Fruit fly (Drosophila melanogaster) whole organism, embryonic: ENCODE data around the gene CG7728.

Experiments used
- Ada2b ChIP-seq: fragments of 200-800 bp; sonication (Bioruptor generic); IDR thresholded peaks from 2 replicates; pipeline ENCODE4 v1.3.6; 2022; ENCODE audit warnings: missing biosample characterization, missing genetic modification characterization
- Antp ChIP-seq: fragments of 200-800 bp; sonication (Bioruptor generic); optimal IDR thresholded peaks from 3 replicates; lab custom pipeline; 2016; ENCODE audit warnings: missing biosample characterization, missing genetic modification characterization
- B-H1 ChIP-seq: fragments of 200-800 bp; sonication (Bioruptor generic); IDR thresholded peaks from 3 replicates; pipeline ENCODE4 v1.3.6; 2022; ENCODE audit warnings: missing biosample characterization, missing genetic modification characterization
- Blimp-1 ChIP-seq: fragments of 200-800 bp; sonication (Bioruptor generic); optimal IDR thresholded peaks from 3 replicates; lab custom pipeline; 2018; ENCODE audit warnings: missing biosample characterization, missing genetic modification characterization, mild to moderate bottlenecking, moderate library complexity, missing genetic modification reagents
- CG10209 ChIP-seq: fragments of 200-800 bp; sonication (Bioruptor generic); optimal IDR thresholded peaks from 3 replicates; lab custom pipeline; 2017; ENCODE audit warnings: missing biosample characterization, mild to moderate bottlenecking, missing genetic modification characterization, missing genetic modification reagents
- CG10979 ChIP-seq: fragments of 200-800 bp; sonication (Bioruptor generic); optimal IDR thresholded peaks from 2 replicates; lab custom pipeline; 2018; ENCODE audit warnings: missing biosample characterization, mild to moderate bottlenecking, missing genetic modification characterization, moderate library complexity
- CG11695 ChIP-seq: fragments of 200-800 bp; sonication (Bioruptor generic); IDR thresholded peaks from 3 replicates; pipeline ENCODE4 v1.3.6; 2022; ENCODE audit warnings: missing biosample characterization, missing genetic modification characterization
- CG12744 ChIP-seq: fragments of 200-800 bp; sonication (Bioruptor generic); optimal IDR thresholded peaks from 2 replicates; lab custom pipeline; 2016; ENCODE audit warnings: missing biosample characterization, missing genetic modification characterization
- CG16779 ChIP-seq: fragments of 200-800 bp; sonication (Bioruptor generic); IDR thresholded peaks from 2 replicates; pipeline ENCODE4 v1.3.6; 2022; ENCODE audit warnings: missing biosample characterization, missing genetic modification characterization
- CG18262 ChIP-seq: fragments of 200-800 bp; optimal IDR thresholded peaks from 3 replicates; lab custom pipeline; 2019; ENCODE audit warnings: missing biosample characterization, mild to moderate bottlenecking, missing genetic modification characterization, moderate library complexity
- CG2678 ChIP-seq: fragments of 200-800 bp; sonication (Bioruptor generic); optimal IDR thresholded peaks from 3 replicates; lab custom pipeline; 2019; ENCODE audit warnings: missing biosample characterization, mild to moderate bottlenecking, missing genetic modification characterization, moderate library complexity
- CG3065 ChIP-seq: fragments of 200-800 bp; sonication (Bioruptor generic); optimal IDR thresholded peaks from 2 replicates; lab custom pipeline; 2016; ENCODE audit warnings: missing biosample characterization, missing genetic modification characterization
- CG31365 ChIP-seq: fragments of 200-800 bp; sonication (Bioruptor generic); optimal IDR thresholded peaks from 2 replicates; lab custom pipeline; 2018; ENCODE audit warnings: missing biosample characterization, mild to moderate bottlenecking, missing genetic modification characterization
- CG3838 ChIP-seq: fragments of 200-800 bp; sonication (Bioruptor generic); optimal IDR thresholded peaks from 3 replicates; lab custom pipeline; 2016; ENCODE audit warnings: missing biosample characterization, missing genetic modification characterization
- CG5953 ChIP-seq: fragments of 200-800 bp; sonication (Bioruptor generic); IDR thresholded peaks from 2 replicates; pipeline ENCODE4 v1.3.6; 2022; ENCODE audit warnings: missing biosample characterization, missing genetic modification characterization
- CG6254 ChIP-seq: fragments of 200-800 bp; sonication (Bioruptor generic); optimal IDR thresholded peaks from 3 replicates; lab custom pipeline; 2017; ENCODE audit warnings: mild to moderate bottlenecking, missing biosample characterization, missing genetic modification reagents, missing genetic modification characterization
- CG7372 ChIP-seq: fragments of 200-800 bp; sonication (Bioruptor generic); IDR thresholded peaks from 2 replicates; pipeline ENCODE4 v1.3.6; 2022; ENCODE audit warnings: missing biosample characterization, missing genetic modification characterization
- CG7963 ChIP-seq: fragments of 200-800 bp; sonication (Bioruptor generic); IDR thresholded peaks from 3 replicates; pipeline ENCODE4 v1.3.6; 2022; ENCODE audit warnings: missing biosample characterization, missing genetic modification characterization; ENCODE audit not compliant: partially characterized antibody
- CG8089 ChIP-seq: fragments of 200-800 bp; sonication (Bioruptor generic); optimal IDR thresholded peaks from 3 replicates; lab custom pipeline; 2016; ENCODE audit warnings: missing biosample characterization, missing genetic modification characterization
- CG8281 ChIP-seq: fragments of 200-800 bp; sonication (Bioruptor generic); optimal IDR thresholded peaks from 2 replicates; lab custom pipeline; 2018; ENCODE audit warnings: missing biosample characterization, mild to moderate bottlenecking, missing genetic modification characterization, moderate library complexity
- CG8944 ChIP-seq: fragments of 200-800 bp; sonication (Bioruptor generic); optimal IDR thresholded peaks from 3 replicates; lab custom pipeline; 2016; ENCODE audit warnings: missing biosample characterization, missing genetic modification characterization
- Doc3 ChIP-seq: fragments of 200-800 bp; sonication (Bioruptor generic); IDR thresholded peaks from 3 replicates; pipeline ENCODE4 v1.3.6; 2022; ENCODE audit warnings: missing biosample characterization, missing genetic modification characterization; ENCODE audit not compliant: partially characterized antibody
- Fer3 ChIP-seq: fragments of 200-800 bp; sonication (Bioruptor generic); optimal IDR thresholded peaks from 2 replicates; lab custom pipeline; 2018; ENCODE audit warnings: missing biosample characterization, mild to moderate bottlenecking, missing genetic modification characterization, moderate library complexity
- H15 ChIP-seq: fragments of 200-800 bp; sonication (Bioruptor generic); IDR thresholded peaks from 3 replicates; pipeline ENCODE4 v1.3.6; 2022; ENCODE audit warnings: missing biosample characterization, missing genetic modification characterization
- H2.0 ChIP-seq: fragments of 200-800 bp; sonication (Bioruptor generic); IDR thresholded peaks from 2 replicates; pipeline ENCODE4 v1.3.6; 2022; ENCODE audit warnings: missing biosample characterization, missing genetic modification characterization
- Jarid2 ChIP-seq: fragments of 200-800 bp; sonication (Bioruptor generic); optimal IDR thresholded peaks from 3 replicates; lab custom pipeline; 2017; ENCODE audit warnings: mild to moderate bottlenecking, missing biosample characterization, missing genetic modification reagents, missing genetic modification characterization
- Poxn ChIP-seq: fragments of 200-800 bp; sonication (Bioruptor generic); IDR thresholded peaks from 2 replicates; pipeline ENCODE4 v1.3.6; 2022; ENCODE audit warnings: missing biosample characterization, missing genetic modification characterization
- Sin3A ChIP-seq: fragments of >200 bp; optimal IDR thresholded peaks from 2 replicates; lab custom pipeline; 2018
- Sox100B ChIP-seq: fragments of 200-800 bp; sonication (Bioruptor generic); optimal IDR thresholded peaks from 3 replicates; lab custom pipeline; 2018; ENCODE audit warnings: missing biosample characterization, mild to moderate bottlenecking, missing genetic modification characterization
- Spps ChIP-seq: fragments of 200-800 bp; sonication (Bioruptor generic); optimal IDR thresholded peaks from 2 replicates; lab custom pipeline; 2018; ENCODE audit warnings: missing biosample characterization, mild to moderate bottlenecking, missing genetic modification characterization
- Tbp ChIP-seq: fragments of >200 bp; optimal IDR thresholded peaks from 2 replicates; lab custom pipeline; 2018; ENCODE audit warnings: missing biosample characterization, missing genetic modification characterization
- ase ChIP-seq: fragments of 200-800 bp; sonication (Bioruptor generic); IDR thresholded peaks from 3 replicates; pipeline ENCODE4 v1.3.6; 2022; ENCODE audit warnings: missing biosample characterization, missing genetic modification characterization
- dmrt99B ChIP-seq: fragments of 200-800 bp; sonication (Bioruptor generic); optimal IDR thresholded peaks from 2 replicates; lab custom pipeline; 2018; ENCODE audit warnings: missing biosample characterization, mild to moderate bottlenecking, missing genetic modification characterization, moderate library complexity
- ftz-f1 ChIP-seq: fragments of 200-800 bp; sonication (Bioruptor generic); optimal IDR thresholded peaks from 2 replicates; lab custom pipeline; 2016; ENCODE audit warnings: missing biosample characterization, missing genetic modification characterization
- gce ChIP-seq: fragments of 200-800 bp; sonication (Bioruptor generic); IDR thresholded peaks from 3 replicates; pipeline ENCODE4 v1.3.6; 2022; ENCODE audit warnings: missing biosample characterization, missing genetic modification characterization
- gem ChIP-seq: fragments of 200-800 bp; sonication (Bioruptor generic); optimal IDR thresholded peaks from 2 replicates; lab custom pipeline; 2019; ENCODE audit warnings: missing biosample characterization, mild to moderate bottlenecking, missing genetic modification characterization, moderate library complexity
- grn ChIP-seq: fragments of 200-800 bp; sonication (Bioruptor generic); optimal IDR thresholded peaks from 3 replicates; lab custom pipeline; 2017; ENCODE audit warnings: missing biosample characterization, missing genetic modification characterization
- hb ChIP-seq: fragments of 200-800 bp; sonication (Bioruptor generic); IDR thresholded peaks from 3 replicates; pipeline ENCODE4 v1.3.6; 2022; ENCODE audit warnings: missing biosample characterization, missing genetic modification characterization; ENCODE audit not compliant: partially characterized antibody
- kni ChIP-seq: fragments of 200-800 bp; sonication (Bioruptor generic); optimal IDR thresholded peaks from 3 replicates; lab custom pipeline; 2017; ENCODE audit warnings: mild to moderate bottlenecking, missing biosample characterization, missing genetic modification reagents, missing genetic modification characterization
- lbe ChIP-seq: fragments of 200-800 bp; sonication (Bioruptor generic); optimal IDR thresholded peaks from 2 replicates; lab custom pipeline; 2016; ENCODE audit warnings: missing biosample characterization, mild to moderate bottlenecking, missing genetic modification characterization
- lov ChIP-seq, 2 experiments: fragments of 200-800 bp in 1 of 2; fragments of >200 bp in 1 of 2; sonication (Bioruptor generic) in 1 of 2; IDR thresholded peaks in 1 of 2; optimal IDR thresholded peaks in 1 of 2; 2 replicates in 1 of 2; 3 replicates in 1 of 2; pipeline versions ENCODE4 v1.3.6 to Lab custom; 2017 to 2022; ENCODE audit warnings: missing biosample characterization in 1 of 2, missing genetic modification characterization in 1 of 2
- maf-S ChIP-seq: fragments of 200-800 bp; sonication (Bioruptor generic); optimal IDR thresholded peaks from 2 replicates; lab custom pipeline; 2016; ENCODE audit warnings: missing biosample characterization, missing genetic modification characterization
- pan ChIP-seq, 4 experiments: fragments of >200 bp in 3 of 4; fragments of 200-800 bp in 1 of 4; sonication (Bioruptor generic) in 1 of 4; optimal IDR thresholded peaks in 3 of 4; IDR thresholded peaks in 1 of 4; 2 replicates each; pipeline versions ENCODE4 v1.3.6 to Lab custom; 2017 to 2022; ENCODE audit warnings: missing biosample characterization in 2 of 4, missing genetic modification characterization in 2 of 4, mixed read lengths in 1 of 4
- pb ChIP-seq: fragments of 200-800 bp; sonication (Bioruptor generic); optimal IDR thresholded peaks from 3 replicates; lab custom pipeline; 2016; ENCODE audit warnings: missing biosample characterization, missing genetic modification characterization
- pum ChIP-seq: fragments of 200-800 bp; sonication (Bioruptor generic); optimal IDR thresholded peaks from 2 replicates; lab custom pipeline; 2016; ENCODE audit warnings: missing biosample characterization, missing genetic modification characterization
- so ChIP-seq: fragments of 200-800 bp; sonication (Bioruptor generic); IDR thresholded peaks from 3 replicates; pipeline ENCODE4 v1.3.6; 2022; ENCODE audit warnings: missing biosample characterization, missing genetic modification characterization
- tll ChIP-seq, 2 experiments: fragments of 200-800 bp in 1 of 2; fragments of >200 bp in 1 of 2; sonication (Bioruptor generic) in 1 of 2; optimal IDR thresholded peaks; 2 replicates each; lab custom pipeline; 2017 to 2019; ENCODE audit warnings: missing biosample characterization in 2 of 2, missing genetic modification characterization in 2 of 2, mild to moderate bottlenecking in 1 of 2, moderate library complexity in 1 of 2

Gene CG7728

dm6 chr3L:16969652-16970109 lies 46.7 kb upstream of the CG7728 start, which contains the start of gene Exn (continued):
- TF ChIP-seq ase (GFP tag; lab: Robert Waterston, UW), result 0 out of 3 replicates have a peak, but pooled peaks have one; percentile 31
- peak; percentile 6 for TF ChIP-seq CG8089 (GFP tag; lab: Kevin White, UChicago)
- TF ChIP-seq so (GFP tag; lab: Robert Waterston, UW), result peak; percentile 68; the same call in 1 of the 3 replicates
- TF ChIP-seq kni, result peak; percentile 47
- TF ChIP-seq CG8944 (GFP tag; lab: Kevin White, UChicago), result no peak
- peak; percentile 72 for TF ChIP-seq ftz-f1
- TF ChIP-seq grn, result peak; percentile 65
- TF ChIP-seq CG16779 (GFP tag; lab: Robert Waterston, UW), result no peak
- no peak for TF ChIP-seq Ada2b
- no peak for TF ChIP-seq lov (optimal IDR thresholded peaks at IDR 0.05; lab: Kevin White, UChicago)
- TF ChIP-seq lov (GFP tag; IDR thresholded peaks at IDR 0.05; lab: Robert Waterston, UW), result 0 out of 3 replicates have a peak, but pooled peaks have one; percentile 56
- no peak for TF ChIP-seq Spps (tag; lab: Kevin White, UChicago)
- no peak for TF ChIP-seq CG3065 (GFP tag; lab: Kevin White, UChicago)
- peak; percentile 9 for TF ChIP-seq Antp (GFP tag; lab: Kevin White, UChicago)
- TF ChIP-seq CG6254 (GFP tag; lab: Kevin White, UChicago), result peak; percentile 99

dm6 chr3L:16971611-16972359 lies 44.6 kb upstream of the CG7728 start:
- TF ChIP-seq Sox100B (peak; percentile 14), pum (no peak), CG7963 (GFP tag; lab: Robert Waterston, UW) (no peak), CG2678 (tag; lab: Kevin White, UChicago) (peak; percentile 15), Doc3 (no peak), lbe (GFP tag; lab: Kevin White, UChicago) (no peak), gem (tag; lab: Kevin White, UChicago) (peak; percentile 1), CG10979 (tag; lab: Kevin White, UChicago) (no peak), gce (GFP tag; lab: Robert Waterston, UW) (no peak), Poxn (GFP tag; lab: Robert Waterston, UW) (no peak), CG7372 (GFP tag; lab: Robert Waterston, UW) (peak; percentile 15; the same call in 1 of the 2 replicates), B-H1 (GFP tag; lab: Robert Waterston, UW) (no peak), Sin3A (lab: Kevin White, UChicago) (no peak), pb (no peak), pan (optimal IDR thresholded peaks at IDR 0.05; lab: Kevin White, UChicago) (no peak), pan (GFP tag; optimal IDR thresholded peaks at IDR 0.05 in 1 of 2, IDR thresholded peaks at IDR 0.05 in 1 of 2) (no peak), CG3838 (no peak), Tbp (GFP tag; lab: Kevin White, UChicago) (no peak), CG11695 (GFP tag; lab: Robert Waterston, UW) (no peak), kni (no peak), H15 (GFP tag; lab: Robert Waterston, UW) (no peak), CG8281 (tag; lab: Kevin White, UChicago) (no peak), CG31365 (no peak), H2.0 (GFP tag; lab: Robert Waterston, UW) (no peak), Blimp-1 (peak; percentile 23), Jarid2 (GFP tag; lab: Kevin White, UChicago) (no peak), CG10209 (GFP tag; lab: Kevin White, UChicago) (no peak), CG18262 (tag; lab: Kevin White, UChicago) (peak; percentile 29), dmrt99B (tag; lab: Kevin White, UChicago) (peak; percentile 44), tll (GFP tag; optimal IDR thresholded peaks at IDR 0.05; lab: Kevin White, UChicago) (no peak), maf-S (GFP tag; lab: Kevin White, UChicago) (no peak), hb (no peak), CG12744 (no peak), Fer3 (no peak), CG5953 (GFP tag; lab: Robert Waterston, UW) (no peak)
